Fruit fly (Drosophila melanogaster): ENCODE results near the gene gish.

DNA sequence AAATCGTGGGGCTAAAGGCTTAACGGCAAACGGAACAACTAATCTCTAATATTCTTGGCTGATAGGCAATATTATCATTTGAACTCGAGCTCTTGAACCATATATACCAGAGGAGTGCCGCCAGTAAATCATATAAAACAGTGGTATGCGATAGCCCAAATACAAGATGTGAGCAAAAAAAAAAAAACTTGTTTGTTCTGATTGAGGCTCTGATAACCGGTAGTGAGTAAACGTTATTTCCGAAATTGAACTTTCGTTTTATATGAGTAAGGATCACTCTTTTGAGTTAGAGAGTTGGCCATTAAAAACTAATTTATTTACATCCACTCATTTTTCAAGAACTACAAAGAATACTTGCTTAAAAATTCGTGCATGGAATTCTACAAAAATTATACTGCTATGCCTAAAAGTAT lies 37.8 kb downstream of the gish start:
- TF ChIP-seq net (GFP tag; optimal IDR thresholded peaks at IDR 0.05) = no peak
- no peak for TF ChIP-seq Lpt (GFP tag; optimal IDR thresholded peaks at IDR 0.05)
- TF ChIP-seq Sox102F (GFP tag; optimal IDR thresholded peaks at IDR 0.05) = no peak
- no peak for TF ChIP-seq CG7368 (GFP tag; optimal IDR thresholded peaks at IDR 0.05)
- no peak for TF ChIP-seq Hr4 (GFP tag; optimal IDR thresholded peaks at IDR 0.05)
- no peak for TF ChIP-seq spab (GFP tag; optimal IDR thresholded peaks at IDR 0.05)
- no peak for TF ChIP-seq vri (GFP tag; optimal IDR thresholded peaks at IDR 0.05)
- TF ChIP-seq CG6854 (GFP tag; optimal IDR thresholded peaks at IDR 0.05) = no peak
- no peak for TF ChIP-seq acj6 (GFP tag; optimal IDR thresholded peaks at IDR 0.05)
- TF ChIP-seq Eip75B (GFP tag; optimal IDR thresholded peaks at IDR 0.05) = no peak
